Fruit fly (Drosophila melanogaster) whole organism, prepupa: Measurements from ENCODE around the gene CG43219.

Source experiments
- Blimp-1 ChIP-seq: fragments of 200-800 bp; sonication (Bioruptor generic); optimal IDR thresholded peaks from 3 replicates; lab custom pipeline; 2017; ENCODE audit warnings: missing biosample characterization, missing genetic modification characterization, mild to moderate bottlenecking, moderate library complexity, missing genetic modification reagents
- CG10669 ChIP-seq: fragments of 200-800 bp; sonication (Bioruptor generic); optimal IDR thresholded peaks from 3 replicates; lab custom pipeline; 2018; ENCODE audit warnings: missing biosample characterization, mild to moderate bottlenecking, missing genetic modification characterization, moderate library complexity
- CG11294 ChIP-seq: fragments of 200-800 bp; sonication (Bioruptor generic); IDR thresholded peaks from 2 replicates; pipeline ENCODE4 v1.3.6; 2022; ENCODE audit warnings: missing biosample characterization, missing genetic modification characterization
- CG11762 ChIP-seq: fragments of 200-800 bp; sonication (Bioruptor generic); optimal IDR thresholded peaks from 3 replicates; lab custom pipeline; 2016; ENCODE audit warnings: missing biosample characterization, missing genetic modification characterization; ENCODE audit not compliant: insufficient read depth
- CG11902 ChIP-seq: fragments of 200-800 bp; sonication (Bioruptor generic); optimal IDR thresholded peaks from 3 replicates; lab custom pipeline; 2016; ENCODE audit warnings: missing biosample characterization, missing genetic modification characterization
- CG15336 ChIP-seq: fragments of 200-800 bp; sonication (Bioruptor generic); IDR thresholded peaks from 2 replicates; pipeline ENCODE4 v1.3.6; 2022; ENCODE audit warnings: missing biosample characterization, missing genetic modification characterization
- CG1621 ChIP-seq: fragments of 200-800 bp; sonication (Bioruptor generic); optimal IDR thresholded peaks from 3 replicates; lab custom pipeline; 2018; ENCODE audit warnings: missing biosample characterization, mild to moderate bottlenecking, missing genetic modification characterization
- CG16779 ChIP-seq: fragments of 200-800 bp; sonication (Bioruptor generic); optimal IDR thresholded peaks from 3 replicates; lab custom pipeline; 2017; ENCODE audit warnings: missing biosample characterization, mild to moderate bottlenecking, missing genetic modification characterization
- CG31627 ChIP-seq: fragments of 200-800 bp; sonication (Bioruptor generic); optimal IDR thresholded peaks from 3 replicates; lab custom pipeline; 2016; ENCODE audit warnings: missing biosample characterization, missing genetic modification characterization
- CG34406 ChIP-seq: fragments of 200-800 bp; sonication (Bioruptor generic); optimal IDR thresholded peaks from 3 replicates; lab custom pipeline; 2016; ENCODE audit warnings: missing biosample characterization, missing genetic modification characterization
- CG4318 ChIP-seq: fragments of 200-800 bp; sonication (Bioruptor generic); optimal IDR thresholded peaks from 3 replicates; lab custom pipeline; 2017; ENCODE audit warnings: missing biosample characterization, mild to moderate bottlenecking, missing genetic modification characterization
- CG6163 ChIP-seq: fragments of 200-800 bp; sonication (Bioruptor generic); IDR thresholded peaks from 3 replicates; pipeline ENCODE4 v1.3.6; 2022; ENCODE audit warnings: missing biosample characterization, missing genetic modification characterization
- CG6792 ChIP-seq: fragments of 200-800 bp; sonication (Bioruptor generic); optimal IDR thresholded peaks from 3 replicates; lab custom pipeline; 2016; ENCODE audit warnings: missing biosample characterization, missing genetic modification characterization
- CG6808 ChIP-seq: fragments of 200-800 bp; sonication (Bioruptor generic); optimal IDR thresholded peaks from 3 replicates; lab custom pipeline; 2017; ENCODE audit warnings: missing biosample characterization, missing genetic modification characterization, mild to moderate bottlenecking, moderate library complexity, missing genetic modification reagents
- CG7368 ChIP-seq: fragments of 200-800 bp; sonication (Bioruptor generic); optimal IDR thresholded peaks from 3 replicates; lab custom pipeline; 2016; ENCODE audit warnings: missing biosample characterization, missing genetic modification characterization
- CG8119 ChIP-seq: fragments of 200-800 bp; sonication (Bioruptor generic); IDR thresholded peaks from 3 replicates; pipeline ENCODE4 v1.3.6; 2022; ENCODE audit warnings: missing biosample characterization, missing genetic modification characterization
- CG8632 ChIP-seq: fragments of 200-800 bp; sonication (Bioruptor generic); optimal IDR thresholded peaks from 3 replicates; lab custom pipeline; 2016; ENCODE audit warnings: missing biosample characterization, missing genetic modification characterization
- CG9139 ChIP-seq: fragments of 200-800 bp; sonication (Bioruptor generic); optimal IDR thresholded peaks from 3 replicates; lab custom pipeline; 2017; ENCODE audit warnings: missing biosample characterization, mild to moderate bottlenecking, missing genetic modification characterization
- Eip75B ChIP-seq: fragments of 200-800 bp; sonication (Bioruptor generic); optimal IDR thresholded peaks from 3 replicates; lab custom pipeline; 2016; ENCODE audit warnings: missing biosample characterization, missing genetic modification characterization
- Eip78C ChIP-seq: fragments of 200-800 bp; sonication (Bioruptor generic); peaks from one replicate; lab custom pipeline; 2016; ENCODE audit warnings: missing biosample characterization, missing genetic modification characterization
- Eip93F ChIP-seq: fragments of 200-800 bp; sonication (Bioruptor generic); optimal IDR thresholded peaks from 2 replicates; lab custom pipeline; 2016; ENCODE audit warnings: missing biosample characterization, mild to moderate bottlenecking, missing genetic modification characterization
- Ets96B ChIP-seq: fragments of 200-800 bp; optimal IDR thresholded peaks from 2 replicates; lab custom pipeline; 2019; ENCODE audit warnings: missing biosample characterization, mild to moderate bottlenecking, missing genetic modification characterization, moderate library complexity
- Gug ChIP-seq: fragments of 200-800 bp; sonication (Bioruptor generic); IDR thresholded peaks from 2 replicates; pipeline ENCODE4 v1.3.6; 2022; ENCODE audit warnings: missing biosample characterization, missing genetic modification characterization
- Hr39 ChIP-seq: fragments of 200-800 bp; sonication (Bioruptor generic); optimal IDR thresholded peaks from 2 replicates; lab custom pipeline; 2016; ENCODE audit warnings: missing biosample characterization, missing genetic modification characterization
- Hr4 ChIP-seq: fragments of 200-800 bp; sonication (Bioruptor generic); optimal IDR thresholded peaks from 3 replicates; lab custom pipeline; 2016; ENCODE audit warnings: missing biosample characterization, missing genetic modification characterization
- Smox ChIP-seq: fragments of 200-800 bp; sonication (Bioruptor generic); optimal IDR thresholded peaks from 3 replicates; lab custom pipeline; 2016; ENCODE audit warnings: missing biosample characterization, missing genetic modification characterization
- Sox102F ChIP-seq: fragments of 200-800 bp; sonication (Bioruptor generic); optimal IDR thresholded peaks from 2 replicates; lab custom pipeline; 2016; ENCODE audit warnings: missing biosample characterization, mild to moderate bottlenecking, missing genetic modification characterization
- Sox15 ChIP-seq: fragments of 200-800 bp; sonication (Bioruptor generic); optimal IDR thresholded peaks from 3 replicates; lab custom pipeline; 2016; ENCODE audit warnings: missing biosample characterization, missing genetic modification characterization
- achi ChIP-seq: fragments of 200-800 bp; sonication (Bioruptor generic); optimal IDR thresholded peaks from 3 replicates; lab custom pipeline; 2016; ENCODE audit warnings: missing biosample characterization, missing genetic modification characterization
- acj6 ChIP-seq: fragments of 200-800 bp; sonication (Bioruptor generic); optimal IDR thresholded peaks from 3 replicates; lab custom pipeline; 2016; ENCODE audit warnings: missing biosample characterization, missing genetic modification characterization
- cyc ChIP-seq: fragments of 200-800 bp; sonication (Bioruptor generic); optimal IDR thresholded peaks from 3 replicates; lab custom pipeline; 2016; ENCODE audit warnings: missing biosample characterization, missing genetic modification characterization
- dac ChIP-seq: fragments of 200-800 bp; sonication (Bioruptor generic); optimal IDR thresholded peaks from 2 replicates; lab custom pipeline; 2017; ENCODE audit warnings: missing biosample characterization, mild to moderate bottlenecking, missing genetic modification characterization
- dsx ChIP-seq: fragments of 200-800 bp; optimal IDR thresholded peaks from 3 replicates; lab custom pipeline; 2019; ENCODE audit warnings: missing biosample characterization, mild to moderate bottlenecking, missing genetic modification characterization, moderate library complexity; ENCODE audit not compliant: poor library complexity, severe bottlenecking
- eg ChIP-seq: fragments of 200-800 bp; sonication (Bioruptor generic); IDR thresholded peaks from 3 replicates; pipeline ENCODE4 v1.3.6; 2022; ENCODE audit warnings: missing biosample characterization, missing genetic modification characterization
- fd59A ChIP-seq: fragments of 200-800 bp; sonication (Bioruptor generic); optimal IDR thresholded peaks from 2 replicates; lab custom pipeline; 2017; ENCODE audit warnings: missing biosample characterization, mild to moderate bottlenecking, missing genetic modification characterization, missing genetic modification reagents
- fd85E ChIP-seq: fragments of 200-800 bp; sonication (Bioruptor generic); optimal IDR thresholded peaks from 3 replicates; lab custom pipeline; 2016; ENCODE audit warnings: missing biosample characterization, missing genetic modification characterization
- fkh ChIP-seq: fragments of 200-800 bp; sonication (Bioruptor generic); optimal IDR thresholded peaks from 3 replicates; lab custom pipeline; 2017; ENCODE audit warnings: missing biosample characterization, mild to moderate bottlenecking, missing genetic modification characterization, moderate library complexity
- lz ChIP-seq: fragments of 200-800 bp; sonication (Bioruptor generic); optimal IDR thresholded peaks from 3 replicates; lab custom pipeline; 2016; ENCODE audit warnings: missing biosample characterization, missing genetic modification characterization
- net ChIP-seq: fragments of 200-800 bp; sonication (Bioruptor generic); optimal IDR thresholded peaks from 3 replicates; lab custom pipeline; 2016; ENCODE audit warnings: missing biosample characterization, missing genetic modification characterization
- salr ChIP-seq, 2 experiments: fragments of 200-800 bp; sonication (Bioruptor generic); optimal IDR thresholded peaks; 3 replicates each; lab custom pipeline; 2016 to 2018; ENCODE audit warnings: missing biosample characterization in 2 of 2, missing genetic modification characterization in 2 of 2, mild to moderate bottlenecking in 1 of 2
- ss ChIP-seq, 2 experiments: fragments of 200-800 bp; sonication (Bioruptor generic); optimal IDR thresholded peaks; 2 replicates in 1 of 2; 3 replicates in 1 of 2; lab custom pipeline; 2017 to 2018; ENCODE audit warnings: mild to moderate bottlenecking in 2 of 2, missing biosample characterization in 2 of 2, missing genetic modification characterization in 2 of 2, moderate library complexity in 1 of 2
- svp ChIP-seq: fragments of 200-800 bp; sonication (Bioruptor generic); peaks from one replicate; lab custom pipeline; 2016; ENCODE audit warnings: missing biosample characterization, missing genetic modification characterization
- topi ChIP-seq: fragments of 200-800 bp; sonication (Bioruptor generic); optimal IDR thresholded peaks from 3 replicates; lab custom pipeline; 2016; ENCODE audit warnings: missing biosample characterization, missing genetic modification characterization

CG43219 gene

DNA sequence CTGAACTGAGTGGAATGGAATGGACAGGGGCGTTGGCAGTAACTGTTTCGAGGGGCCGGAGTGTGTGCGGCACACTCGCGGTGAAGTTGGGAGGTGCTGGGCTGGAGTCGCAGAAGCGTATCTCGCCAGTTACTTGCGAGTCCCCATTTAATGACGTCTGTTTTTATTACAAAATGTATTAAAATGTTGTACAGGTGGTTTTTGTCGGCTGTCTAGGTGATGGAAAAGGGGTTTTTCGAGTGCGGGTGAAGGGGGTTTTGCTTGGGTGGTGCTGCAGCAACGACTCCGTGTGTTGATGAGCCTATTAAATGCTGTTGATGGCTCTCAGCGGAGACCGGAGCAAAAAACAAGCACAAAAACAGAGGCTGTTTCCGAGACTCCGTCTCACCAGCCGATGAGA lies 31.2 kb downstream of the CG43219 start (continued):
- TF ChIP-seq CG8632 (GFP tag; lab: Kevin White, UChicago) (peak; percentile 61), CG4318 (peak; percentile 1), Hr39 (GFP tag; lab: Kevin White, UChicago) (peak; percentile 45), fkh (GFP tag; lab: Kevin White, UChicago) (no peak), CG8119 (GFP tag; lab: Robert Waterston, UW) (peak; percentile 61; the same call in 2 of the 3 replicates), Ets96B (tag; lab: Kevin White, UChicago) (peak; percentile 71), CG6163 (GFP tag; lab: Robert Waterston, UW) (peak; percentile 82), cyc (peak; percentile 51), CG6808 (GFP tag; lab: Kevin White, UChicago) (peak; percentile 71), Sox102F (peak; percentile 29), lz (peak; percentile 44), CG10669 (GFP tag; lab: Kevin White, UChicago) (peak; percentile 70), ss (GFP tag; optimal IDR thresholded peaks at IDR 0.05; lab: Kevin White, UChicago) (peak; percentile 60 to 85), Sox15 (GFP tag; lab: Kevin White, UChicago) (peak; percentile 43), dac (GFP tag; lab: Kevin White, UChicago) (peak; percentile 35), Hr4 (GFP tag; lab: Kevin White, UChicago) (peak; percentile 34), fd59A (GFP tag; lab: Kevin White, UChicago) (peak; percentile 65)

DNA sequence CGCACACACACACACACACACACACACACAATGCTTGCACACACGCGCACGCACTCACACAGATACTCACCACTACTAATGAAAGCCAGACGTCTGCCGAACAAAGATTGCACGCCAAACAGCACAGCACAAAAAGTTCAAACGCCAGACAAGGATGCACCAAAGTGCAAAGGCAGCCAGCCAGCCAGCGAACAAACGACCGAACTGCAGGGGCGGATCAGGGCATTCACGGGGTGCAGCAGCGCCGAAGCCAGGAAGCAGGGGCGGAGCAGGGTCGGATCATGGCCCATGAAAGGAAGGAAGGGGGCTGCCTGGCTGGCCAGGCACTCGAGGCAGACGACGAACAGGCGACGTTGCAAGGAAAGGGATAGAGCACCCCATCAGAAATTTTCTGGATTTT lies 32.3 kb downstream of the CG43219 start:
- TF ChIP-seq CG4318 (no peak), CG31627 (GFP tag; lab: Kevin White, UChicago) (no peak), fd85E (no peak), net (GFP tag; lab: Kevin White, UChicago) (no peak), svp (GFP tag; lab: Kevin White, UChicago) (peak; percentile 84), Gug (no peak), CG16779 (tag; lab: Kevin White, UChicago) (no peak), CG8119 (GFP tag; lab: Robert Waterston, UW) (0 out of 3 replicates have a peak, but pooled peaks have one; percentile 8), CG34406 (GFP tag; lab: Kevin White, UChicago) (no peak), Hr4 (GFP tag; lab: Kevin White, UChicago) (no peak), Eip78C (no peak), Hr39 (GFP tag; lab: Kevin White, UChicago) (peak; percentile 8), Smox (GFP tag; lab: Kevin White, UChicago) (no peak), Eip75B (no peak), topi (no peak), ss (GFP tag; optimal IDR thresholded peaks at IDR 0.05; lab: Kevin White, UChicago) (peak in 1 of 2 experiments; percentile 40), dsx (GFP tag; lab: Kevin White, UChicago) (no peak), eg (GFP tag; lab: Robert Waterston, UW) (peak; percentile 15; the same call in 1 of the 3 replicates), CG9139 (GFP tag; lab: Kevin White, UChicago) (no peak), CG11902 (peak; percentile 95), cyc (no peak), Sox102F (peak; percentile 13), achi (GFP tag; lab: Kevin White, UChicago) (no peak)
- TF ChIP-seq, all 60 proteins: peak for 7

DNA sequence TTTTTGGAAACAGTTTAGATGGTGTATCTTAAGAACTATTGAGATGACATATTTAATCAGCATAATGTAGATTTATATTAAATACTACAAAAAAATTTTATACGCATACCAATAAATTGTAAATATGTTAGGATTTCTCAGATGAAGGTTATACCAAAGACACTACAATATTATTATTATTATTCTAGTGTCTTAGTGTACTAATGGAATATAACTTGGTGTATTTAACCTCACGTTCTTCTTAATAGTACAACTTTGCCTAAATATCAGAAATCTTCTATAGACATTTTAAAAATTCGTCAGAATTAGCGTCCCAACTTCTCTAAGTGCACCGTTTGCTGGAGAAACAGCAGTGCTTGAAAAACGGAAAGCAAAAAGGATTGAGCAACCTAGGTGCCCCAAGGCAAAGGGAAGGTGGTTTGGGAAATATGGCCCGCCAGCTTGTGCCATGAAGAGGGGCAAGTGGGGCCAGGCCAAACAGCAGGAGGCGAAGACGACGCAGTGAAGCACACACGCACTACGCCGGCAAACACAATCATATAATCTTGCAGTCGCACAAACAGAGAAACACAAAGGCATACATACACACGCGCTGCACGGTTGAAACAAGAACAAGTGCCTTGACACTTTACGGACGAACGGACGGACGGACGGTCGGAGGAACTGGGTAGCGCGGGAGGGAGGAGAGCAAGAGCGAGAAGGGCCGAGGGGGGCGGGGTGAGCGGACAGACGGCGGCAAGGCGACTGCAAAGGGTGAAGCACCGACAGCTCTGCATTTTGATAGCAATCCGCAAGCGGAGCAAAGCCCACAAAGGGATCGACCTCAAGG lies 32.9 kb downstream of the CG43219 start:
- TF ChIP-seq salr (GFP tag; optimal IDR thresholded peaks at IDR 0.05; lab: Kevin White, UChicago) (peak; percentile 1 to 80), CG11294 (GFP tag; lab: Robert Waterston, UW) (no peak), CG6163 (GFP tag; lab: Robert Waterston, UW) (peak; percentile 40; the same call in 1 of the 3 replicates), lz (peak; percentile 59), cyc (peak; percentile 51), CG6792 (GFP tag; lab: Kevin White, UChicago) (peak; percentile 39), Eip93F (GFP tag; lab: Kevin White, UChicago) (no peak), Hr4 (GFP tag; lab: Kevin White, UChicago) (peak; percentile 25), Smox (GFP tag; lab: Kevin White, UChicago) (peak; percentile 56), acj6 (GFP tag; lab: Kevin White, UChicago) (peak; percentile 65), fd85E (no peak), CG11762 (no peak), CG1621 (tag; lab: Kevin White, UChicago) (no peak), ss (GFP tag; optimal IDR thresholded peaks at IDR 0.05; lab: Kevin White, UChicago) (no peak), Eip75B (peak; percentile 27), topi (peak; percentile 68), CG7368 (no peak), CG31627 (GFP tag; lab: Kevin White, UChicago) (no peak), CG8119 (GFP tag; lab: Robert Waterston, UW) (no peak), CG15336 (GFP tag; lab: Robert Waterston, UW) (no peak), dsx (GFP tag; lab: Kevin White, UChicago) (peak; percentile 47), net (GFP tag; lab: Kevin White, UChicago) (peak; percentile 34), CG10669 (GFP tag; lab: Kevin White, UChicago) (peak; percentile 80), Blimp-1 (GFP tag; lab: Kevin White, UChicago) (no peak)
